Worm (Caenorhabditis elegans): ENCODE measurements around the gene pqn-54.

ce11 chrV:1468905-1469304 is 4.1 kb downstream of the pqn-54 start:
- TF ChIP-seq skn-1 (tag; optimal IDR thresholded peaks at IDR 0.05) (no peak), zag-1 (tag; optimal IDR thresholded peaks at IDR 0.05) (no peak), nhr-11 (tag; optimal IDR thresholded peaks at IDR 0.05) (no peak)

Data from whole organism, L3 larva.